Worm (Caenorhabditis elegans): ENCODE results near the gene Y39F10A.3.

DNA sequence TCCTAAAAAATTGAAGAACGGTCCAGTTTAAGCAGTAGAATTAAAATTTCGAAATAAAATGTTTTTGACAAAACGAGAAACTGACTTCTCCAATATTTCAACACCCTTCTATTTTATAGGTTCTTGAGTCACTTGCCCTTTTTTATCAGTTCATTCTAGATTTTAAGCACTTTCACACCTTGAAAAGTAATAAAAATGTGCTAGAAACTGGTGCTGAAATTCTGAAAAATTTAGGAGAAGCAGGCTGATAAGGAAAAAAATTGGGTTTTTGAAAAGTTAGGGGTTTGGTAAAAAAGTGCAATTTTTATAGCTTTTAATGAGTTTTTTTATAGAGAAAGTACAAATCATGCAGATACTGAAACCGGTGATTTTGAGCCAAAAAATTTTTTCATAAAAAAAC is 22.5 kb downstream of the Y39F10A.3 start:
- TF ChIP-seq ztf-29 (GFP tag; IDR thresholded peaks at IDR 0.05) = no peak
- TF ChIP-seq T22C8.4 (GFP tag; IDR thresholded peaks at IDR 0.05) = no peak
- no peak for TF ChIP-seq ref-1 (GFP tag; conservative IDR thresholded peaks at IDR 0.05)
- no peak for TF ChIP-seq flt-1 (GFP tag; IDR thresholded peaks at IDR 0.05)
- no peak for TF ChIP-seq klf-2 (GFP tag; conservative IDR thresholded peaks at IDR 0.05)
- TF ChIP-seq cog-1 (tag; optimal IDR thresholded peaks at IDR 0.05) = no peak
- TF ChIP-seq med-1 (GFP tag; optimal IDR thresholded peaks at IDR 0.05; ENCODE audit: insufficient read depth) = no peak
- TF ChIP-seq tab-1 (GFP tag; IDR thresholded peaks at IDR 0.05) = no peak

All from whole organism, midembryonic.